Worm (Caenorhabditis elegans): ENCODE results near the gene Y116A8C.37.

DNA sequence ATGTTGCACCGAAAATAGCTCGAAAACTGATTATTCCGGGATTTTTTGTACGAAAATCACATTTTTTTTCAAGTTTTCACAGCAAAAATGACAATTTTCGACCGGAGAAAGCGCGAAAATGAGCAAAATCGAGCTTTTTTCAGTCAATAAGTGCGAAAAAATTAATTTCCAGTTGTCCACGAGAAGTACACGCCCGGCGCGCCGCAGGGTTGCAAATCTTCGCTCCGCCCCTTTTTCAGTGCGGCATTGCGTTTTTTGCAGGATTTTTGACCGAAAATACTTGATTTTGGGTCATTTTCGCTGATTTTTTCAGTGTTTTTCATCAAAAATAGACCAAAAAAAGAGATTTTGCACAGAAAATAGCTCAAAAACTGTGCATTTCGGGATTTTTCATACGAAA, 46.6 kb downstream of the Y116A8C.37 start:
- TF ChIP-seq pha-4 (tag; optimal IDR thresholded peaks at IDR 0.05) (no peak), unc-55 (GFP tag; optimal IDR thresholded peaks at IDR 0.05) (no peak), ceh-6 (GFP tag; optimal IDR thresholded peaks at IDR 0.05) (no peak), pha-2 (tag; optimal IDR thresholded peaks at IDR 0.05) (no peak), nhr-11 (tag; optimal IDR thresholded peaks at IDR 0.05) (no peak), hlh-30 (tag; optimal IDR thresholded peaks at IDR 0.05; ENCODE audit: insufficient read depth) (no peak)

Data from whole organism, late embryonic.